Fruit fly (Drosophila melanogaster) whole organism, prepupa: ENCODE measurements around the gene eEF1gamma.

Source experiments
- CG10669 ChIP-seq: fragments of 200-800 bp; sonication (Bioruptor generic); optimal IDR thresholded peaks from 3 replicates; lab custom pipeline; 2018; ENCODE audit warnings: missing biosample characterization, mild to moderate bottlenecking, missing genetic modification characterization, moderate library complexity
- CG11294 ChIP-seq: fragments of 200-800 bp; sonication (Bioruptor generic); IDR thresholded peaks from 2 replicates; pipeline ENCODE4 v1.3.6; 2022; ENCODE audit warnings: missing biosample characterization, missing genetic modification characterization
- CG11762 ChIP-seq: fragments of 200-800 bp; sonication (Bioruptor generic); optimal IDR thresholded peaks from 3 replicates; lab custom pipeline; 2016; ENCODE audit warnings: missing biosample characterization, missing genetic modification characterization; ENCODE audit not compliant: insufficient read depth
- CG11902 ChIP-seq: fragments of 200-800 bp; sonication (Bioruptor generic); optimal IDR thresholded peaks from 3 replicates; lab custom pipeline; 2016; ENCODE audit warnings: missing biosample characterization, missing genetic modification characterization
- CG15336 ChIP-seq: fragments of 200-800 bp; sonication (Bioruptor generic); IDR thresholded peaks from 2 replicates; pipeline ENCODE4 v1.3.6; 2022; ENCODE audit warnings: missing biosample characterization, missing genetic modification characterization
- CG1621 ChIP-seq: fragments of 200-800 bp; sonication (Bioruptor generic); optimal IDR thresholded peaks from 3 replicates; lab custom pipeline; 2018; ENCODE audit warnings: missing biosample characterization, mild to moderate bottlenecking, missing genetic modification characterization
- CG16779 ChIP-seq: fragments of 200-800 bp; sonication (Bioruptor generic); optimal IDR thresholded peaks from 3 replicates; lab custom pipeline; 2017; ENCODE audit warnings: missing biosample characterization, mild to moderate bottlenecking, missing genetic modification characterization
- CG3032 ChIP-seq: fragments of 200-800 bp; optimal IDR thresholded peaks from 2 replicates; lab custom pipeline; 2019; ENCODE audit warnings: missing biosample characterization, mild to moderate bottlenecking, missing genetic modification characterization, moderate library complexity
- CG31627 ChIP-seq: fragments of 200-800 bp; sonication (Bioruptor generic); optimal IDR thresholded peaks from 3 replicates; lab custom pipeline; 2016; ENCODE audit warnings: missing biosample characterization, missing genetic modification characterization
- CG32006 ChIP-seq: fragments of 200-800 bp; sonication (Bioruptor generic); optimal IDR thresholded peaks from 3 replicates; lab custom pipeline; 2017; ENCODE audit warnings: missing biosample characterization, mild to moderate bottlenecking, missing genetic modification characterization
- CG3919 ChIP-seq: fragments of 200-800 bp; sonication (Bioruptor generic); optimal IDR thresholded peaks from 3 replicates; lab custom pipeline; 2016; ENCODE audit warnings: missing biosample characterization, missing genetic modification characterization
- CG4318 ChIP-seq: fragments of 200-800 bp; sonication (Bioruptor generic); optimal IDR thresholded peaks from 3 replicates; lab custom pipeline; 2017; ENCODE audit warnings: missing biosample characterization, mild to moderate bottlenecking, missing genetic modification characterization
- CG6163 ChIP-seq: fragments of 200-800 bp; sonication (Bioruptor generic); IDR thresholded peaks from 3 replicates; pipeline ENCODE4 v1.3.6; 2022; ENCODE audit warnings: missing biosample characterization, missing genetic modification characterization
- CG6276 ChIP-seq: fragments of 200-800 bp; sonication (Bioruptor generic); optimal IDR thresholded peaks from 2 replicates; lab custom pipeline; 2017; ENCODE audit warnings: missing biosample characterization, mild to moderate bottlenecking, missing genetic modification characterization
- CG6792 ChIP-seq: fragments of 200-800 bp; sonication (Bioruptor generic); optimal IDR thresholded peaks from 3 replicates; lab custom pipeline; 2016; ENCODE audit warnings: missing biosample characterization, missing genetic modification characterization
- CG6854 ChIP-seq: fragments of 200-800 bp; sonication (Bioruptor generic); optimal IDR thresholded peaks from 2 replicates; lab custom pipeline; 2017; ENCODE audit warnings: missing biosample characterization, mild to moderate bottlenecking, missing genetic modification characterization
- CG7368 ChIP-seq: fragments of 200-800 bp; sonication (Bioruptor generic); optimal IDR thresholded peaks from 3 replicates; lab custom pipeline; 2016; ENCODE audit warnings: missing biosample characterization, missing genetic modification characterization
- CG8119 ChIP-seq: fragments of 200-800 bp; sonication (Bioruptor generic); IDR thresholded peaks from 3 replicates; pipeline ENCODE4 v1.3.6; 2022; ENCODE audit warnings: missing biosample characterization, missing genetic modification characterization
- CG8632 ChIP-seq: fragments of 200-800 bp; sonication (Bioruptor generic); optimal IDR thresholded peaks from 3 replicates; lab custom pipeline; 2016; ENCODE audit warnings: missing biosample characterization, missing genetic modification characterization
- CG9139 ChIP-seq: fragments of 200-800 bp; sonication (Bioruptor generic); optimal IDR thresholded peaks from 3 replicates; lab custom pipeline; 2017; ENCODE audit warnings: missing biosample characterization, mild to moderate bottlenecking, missing genetic modification characterization
- Eip75B ChIP-seq: fragments of 200-800 bp; sonication (Bioruptor generic); optimal IDR thresholded peaks from 3 replicates; lab custom pipeline; 2016; ENCODE audit warnings: missing biosample characterization, missing genetic modification characterization
- Eip93F ChIP-seq: fragments of 200-800 bp; sonication (Bioruptor generic); optimal IDR thresholded peaks from 2 replicates; lab custom pipeline; 2016; ENCODE audit warnings: missing biosample characterization, mild to moderate bottlenecking, missing genetic modification characterization
- Ets21C ChIP-seq: fragments of 200-800 bp; sonication (Bioruptor generic); optimal IDR thresholded peaks from 3 replicates; lab custom pipeline; 2016; ENCODE audit warnings: missing biosample characterization, missing genetic modification characterization
- Ets96B ChIP-seq: fragments of 200-800 bp; optimal IDR thresholded peaks from 2 replicates; lab custom pipeline; 2019; ENCODE audit warnings: missing biosample characterization, mild to moderate bottlenecking, missing genetic modification characterization, moderate library complexity
- Gug ChIP-seq: fragments of 200-800 bp; sonication (Bioruptor generic); IDR thresholded peaks from 2 replicates; pipeline ENCODE4 v1.3.6; 2022; ENCODE audit warnings: missing biosample characterization, missing genetic modification characterization
- Hr38 ChIP-seq: sonication (Bioruptor generic); optimal IDR thresholded peaks from 2 replicates; lab custom pipeline; 2016; ENCODE audit warnings: missing biosample characterization, missing genetic modification characterization
- Hr39 ChIP-seq: fragments of 200-800 bp; sonication (Bioruptor generic); optimal IDR thresholded peaks from 2 replicates; lab custom pipeline; 2016; ENCODE audit warnings: missing biosample characterization, missing genetic modification characterization
- Hr4 ChIP-seq: fragments of 200-800 bp; sonication (Bioruptor generic); optimal IDR thresholded peaks from 3 replicates; lab custom pipeline; 2016; ENCODE audit warnings: missing biosample characterization, missing genetic modification characterization
- Met ChIP-seq: fragments of 200-800 bp; sonication (Bioruptor generic); optimal IDR thresholded peaks from 3 replicates; lab custom pipeline; 2016; ENCODE audit warnings: missing biosample characterization, missing genetic modification characterization
- Sox102F ChIP-seq: fragments of 200-800 bp; sonication (Bioruptor generic); optimal IDR thresholded peaks from 2 replicates; lab custom pipeline; 2016; ENCODE audit warnings: missing biosample characterization, mild to moderate bottlenecking, missing genetic modification characterization
- Sox15 ChIP-seq: fragments of 200-800 bp; sonication (Bioruptor generic); optimal IDR thresholded peaks from 3 replicates; lab custom pipeline; 2016; ENCODE audit warnings: missing biosample characterization, missing genetic modification characterization
- achi ChIP-seq: fragments of 200-800 bp; sonication (Bioruptor generic); optimal IDR thresholded peaks from 3 replicates; lab custom pipeline; 2016; ENCODE audit warnings: missing biosample characterization, missing genetic modification characterization
- acj6 ChIP-seq: fragments of 200-800 bp; sonication (Bioruptor generic); optimal IDR thresholded peaks from 3 replicates; lab custom pipeline; 2016; ENCODE audit warnings: missing biosample characterization, missing genetic modification characterization
- dac ChIP-seq: fragments of 200-800 bp; sonication (Bioruptor generic); optimal IDR thresholded peaks from 2 replicates; lab custom pipeline; 2017; ENCODE audit warnings: missing biosample characterization, mild to moderate bottlenecking, missing genetic modification characterization
- dsx ChIP-seq: fragments of 200-800 bp; optimal IDR thresholded peaks from 3 replicates; lab custom pipeline; 2019; ENCODE audit warnings: missing biosample characterization, mild to moderate bottlenecking, missing genetic modification characterization, moderate library complexity; ENCODE audit not compliant: poor library complexity, severe bottlenecking
- eg ChIP-seq: fragments of 200-800 bp; sonication (Bioruptor generic); IDR thresholded peaks from 3 replicates; pipeline ENCODE4 v1.3.6; 2022; ENCODE audit warnings: missing biosample characterization, missing genetic modification characterization
- esn ChIP-seq: fragments of 200-800 bp; sonication (Bioruptor generic); optimal IDR thresholded peaks from 2 replicates; lab custom pipeline; 2016; ENCODE audit warnings: missing biosample characterization, mild to moderate bottlenecking, missing genetic modification characterization, moderate library complexity
- fd85E ChIP-seq: fragments of 200-800 bp; sonication (Bioruptor generic); optimal IDR thresholded peaks from 3 replicates; lab custom pipeline; 2016; ENCODE audit warnings: missing biosample characterization, missing genetic modification characterization
- fkh ChIP-seq: fragments of 200-800 bp; sonication (Bioruptor generic); optimal IDR thresholded peaks from 3 replicates; lab custom pipeline; 2017; ENCODE audit warnings: missing biosample characterization, mild to moderate bottlenecking, missing genetic modification characterization, moderate library complexity
- lz ChIP-seq: fragments of 200-800 bp; sonication (Bioruptor generic); optimal IDR thresholded peaks from 3 replicates; lab custom pipeline; 2016; ENCODE audit warnings: missing biosample characterization, missing genetic modification characterization
- salr ChIP-seq, 2 experiments: fragments of 200-800 bp; sonication (Bioruptor generic); optimal IDR thresholded peaks; 3 replicates each; lab custom pipeline; 2016 to 2018; ENCODE audit warnings: missing biosample characterization in 2 of 2, missing genetic modification characterization in 2 of 2, mild to moderate bottlenecking in 1 of 2
- ss ChIP-seq, 2 experiments: fragments of 200-800 bp; sonication (Bioruptor generic); optimal IDR thresholded peaks; 2 replicates in 1 of 2; 3 replicates in 1 of 2; lab custom pipeline; 2017 to 2018; ENCODE audit warnings: mild to moderate bottlenecking in 2 of 2, missing biosample characterization in 2 of 2, missing genetic modification characterization in 2 of 2, moderate library complexity in 1 of 2
- topi ChIP-seq: fragments of 200-800 bp; sonication (Bioruptor generic); optimal IDR thresholded peaks from 3 replicates; lab custom pipeline; 2016; ENCODE audit warnings: missing biosample characterization, missing genetic modification characterization

eEF1gamma gene

dm6 chr3R:29207996-29208395 lies 12.0 kb upstream of the eEF1gamma start (continued):
- TF ChIP-seq CG15336 (peak; percentile 96), CG11294 (peak; percentile 77), dac (peak; percentile 88), CG8632 (GFP tag; lab: Kevin White, UChicago) (peak; percentile 58), eg (GFP tag; lab: Robert Waterston, UW) (peak; percentile 96), CG10669 (GFP tag; lab: Kevin White, UChicago) (peak; percentile 73), fd85E (no peak), CG6163 (GFP tag; lab: Robert Waterston, UW) (peak; percentile 93), Sox15 (no peak), lz (GFP tag; lab: Kevin White, UChicago) (peak; percentile 61), CG8119 (GFP tag; lab: Robert Waterston, UW) (peak; percentile 95), CG31627 (GFP tag; lab: Kevin White, UChicago) (peak; percentile 32), CG11902 (GFP tag; lab: Kevin White, UChicago) (peak; percentile 5), CG32006 (GFP tag; lab: Kevin White, UChicago) (peak; percentile 95), salr (GFP tag; optimal IDR thresholded peaks at IDR 0.05; lab: Kevin White, UChicago) (peak; percentile 62 to 75), CG3032 (tag; lab: Kevin White, UChicago) (peak; percentile 80), CG11762 (GFP tag; lab: Kevin White, UChicago) (peak; percentile 53), CG16779 (peak; percentile 64), fkh (GFP tag; lab: Kevin White, UChicago) (no peak), CG1621 (tag; lab: Kevin White, UChicago) (peak; percentile 78), topi (GFP tag; lab: Kevin White, UChicago) (peak; percentile 69), esn (GFP tag; lab: Kevin White, UChicago) (peak; percentile 72), Hr38 (no peak), CG7368 (GFP tag; lab: Kevin White, UChicago) (peak; percentile 55), dsx (peak; percentile 82), CG6276 (peak; percentile 88), Met (GFP tag; lab: Kevin White, UChicago) (peak; percentile 77), Gug (GFP tag; lab: Robert Waterston, UW) (peak; percentile 80), acj6 (GFP tag; lab: Kevin White, UChicago) (peak; percentile 74), CG3919 (GFP tag; lab: Kevin White, UChicago) (peak; percentile 79), CG6854 (GFP tag; lab: Kevin White, UChicago) (no peak)

- peak; percentile 95 for TF ChIP-seq dsx
- TF ChIP-seq Eip75B (GFP tag; lab: Kevin White, UChicago): no peak
Measured at dm6 chr3R:29210091-29210490, 9.9 kb upstream of the eEF1gamma start.

dm6 chr3R:29210542-29211393 lies 9.2 kb upstream of the eEF1gamma start:
- TF ChIP-seq Ets96B (tag; lab: Kevin White, UChicago) (peak; percentile 67), acj6 (GFP tag; lab: Kevin White, UChicago) (peak; percentile 67), CG31627 (GFP tag; lab: Kevin White, UChicago) (peak; percentile 24), salr (GFP tag; optimal IDR thresholded peaks at IDR 0.05; lab: Kevin White, UChicago) (peak; percentile 43 to 63), Sox102F (GFP tag; lab: Kevin White, UChicago) (peak; percentile 69), Met (GFP tag; lab: Kevin White, UChicago) (peak; percentile 43), dac (peak; percentile 79), CG6854 (GFP tag; lab: Kevin White, UChicago) (peak; percentile 90), CG6792 (peak; percentile 38), fd85E (no peak), CG1621 (tag; lab: Kevin White, UChicago) (peak; percentile 60), CG7368 (GFP tag; lab: Kevin White, UChicago) (peak; percentile 19), CG16779 (peak; percentile 57), CG15336 (peak; percentile 85), topi (GFP tag; lab: Kevin White, UChicago) (peak; percentile 43), dsx (peak; percentile 72), Ets21C (GFP tag; lab: Kevin White, UChicago) (no peak), Hr39 (peak; percentile 4), eg (GFP tag; lab: Robert Waterston, UW) (peak; percentile 93), ss (GFP tag; optimal IDR thresholded peaks at IDR 0.05; lab: Kevin White, UChicago) (peak; percentile 82 to 83), CG8632 (GFP tag; lab: Kevin White, UChicago) (peak; percentile 47), esn (GFP tag; lab: Kevin White, UChicago) (peak; percentile 39), achi (GFP tag; lab: Kevin White, UChicago) (peak; percentile 53), CG11762 (GFP tag; lab: Kevin White, UChicago) (no peak), Hr4 (peak; percentile 91), Eip75B (GFP tag; lab: Kevin White, UChicago) (peak; percentile 65), CG9139 (GFP tag; lab: Kevin White, UChicago) (peak; percentile 69), Eip93F (GFP tag; lab: Kevin White, UChicago) (no peak), CG4318 (GFP tag; lab: Kevin White, UChicago) (peak; percentile 87), CG6163 (GFP tag; lab: Robert Waterston, UW) (peak; percentile 85)
